Worm (Caenorhabditis elegans) whole organism, late embryonic: ENCODE results near the gene T27F7.12.

Source experiments
- ahr-1 ChIP-seq: sonication (generic microtip); optimal IDR thresholded peaks from 2 replicates; lab custom pipeline; 2016; ENCODE audit warnings: missing genetic modification characterization, missing compliant biosample characterization
- ceh-19 ChIP-seq: fragments of 200-800 bp; sonication (Bioruptor generic); optimal IDR thresholded peaks from 2 replicates; lab custom pipeline; 2018; ENCODE audit warnings: mild to moderate bottlenecking, missing genetic modification characterization, missing compliant biosample characterization
- ceh-2 ChIP-seq: sonication (generic microtip); optimal IDR thresholded peaks from 2 replicates; lab custom pipeline; 2016; ENCODE audit warnings: missing genotype, missing genetic modification characterization, missing compliant biosample characterization
- ceh-22 ChIP-seq: sonication (generic microtip); optimal IDR thresholded peaks from 2 replicates; lab custom pipeline; 2017; ENCODE audit warnings: missing biosample characterization, missing genetic modification characterization
- ceh-24 ChIP-seq: sonication (generic microtip); optimal IDR thresholded peaks from 2 replicates; lab custom pipeline; 2016; ENCODE audit warnings: mild to moderate bottlenecking, missing genetic modification characterization, missing compliant biosample characterization
- ceh-30 ChIP-seq: fragments of 150-350 bp; optimal IDR thresholded peaks from 2 replicates; lab custom pipeline; 2014; ENCODE audit warnings: missing biosample characterization, missing genetic modification characterization
- ceh-34 ChIP-seq: sonication (generic microtip); optimal IDR thresholded peaks from 2 replicates; lab custom pipeline; 2016; ENCODE audit warnings: mild to moderate bottlenecking, missing genetic modification characterization, missing compliant biosample characterization
- ceh-48 ChIP-seq: sonication (generic microtip); optimal IDR thresholded peaks from 2 replicates; lab custom pipeline; 2016; ENCODE audit warnings: missing genetic modification characterization, inconsistent platforms, missing compliant biosample characterization
- ceh-6 ChIP-seq: fragments of 200-800 bp; sonication (Bioruptor generic); optimal IDR thresholded peaks from 2 replicates; lab custom pipeline; 2018; ENCODE audit warnings: mild to moderate bottlenecking, missing genetic modification characterization, missing compliant biosample characterization
- dmd-4 ChIP-seq: sonication (generic microtip); optimal IDR thresholded peaks from 2 replicates; lab custom pipeline; 2016; ENCODE audit warnings: borderline replicate concordance, missing genetic modification characterization, missing compliant biosample characterization
- dve-1 ChIP-seq: sonication (generic microtip); optimal IDR thresholded peaks from 2 replicates; lab custom pipeline; 2017; ENCODE audit warnings: antibody characterized with exemption, mild to moderate bottlenecking, missing genetic modification characterization, missing compliant biosample characterization
- elt-2 ChIP-seq: sonication (generic microtip); optimal IDR thresholded peaks from 2 replicates; lab custom pipeline; 2016; ENCODE audit warnings: missing genetic modification reagents, missing genetic modification characterization, missing compliant biosample characterization
- gmeb-2 ChIP-seq: sonication (generic microtip); optimal IDR thresholded peaks from 2 replicates; lab custom pipeline; 2016; ENCODE audit warnings: missing genetic modification characterization, inconsistent platforms, missing compliant biosample characterization
- hlh-6 ChIP-seq: sonication (generic microtip); optimal IDR thresholded peaks from 2 replicates; lab custom pipeline; 2016; ENCODE audit warnings: missing genotype, missing genetic modification characterization, missing compliant biosample characterization
- lim-6 ChIP-seq: sonication (generic microtip); optimal IDR thresholded peaks from 2 replicates; lab custom pipeline; 2016; ENCODE audit warnings: missing genetic modification characterization, missing compliant biosample characterization
- mec-3 ChIP-seq: sonication (generic microtip); optimal IDR thresholded peaks from 2 replicates; lab custom pipeline; 2016; ENCODE audit warnings: borderline replicate concordance, missing genetic modification characterization, missing compliant biosample characterization
- nhr-11 ChIP-seq: fragments of 150-350 bp; optimal IDR thresholded peaks from 2 replicates; lab custom pipeline; 2014; ENCODE audit warnings: missing biosample characterization, missing genetic modification characterization
- nhr-232 ChIP-seq: sonication (generic microtip); optimal IDR thresholded peaks from 2 replicates; lab custom pipeline; 2016; ENCODE audit warnings: missing genetic modification characterization, missing compliant biosample characterization
- npax-4 ChIP-seq: sonication (generic microtip); optimal IDR thresholded peaks from 2 replicates; lab custom pipeline; 2016; ENCODE audit warnings: missing genetic modification characterization, missing compliant biosample characterization
- odd-2 ChIP-seq: sonication (generic microtip); optimal IDR thresholded peaks from 2 replicates; lab custom pipeline; 2017; ENCODE audit warnings: antibody characterized with exemption, mild to moderate bottlenecking, missing genetic modification characterization, missing compliant biosample characterization
- pag-3 ChIP-seq: sonication (generic microtip); optimal IDR thresholded peaks from 2 replicates; lab custom pipeline; 2016; ENCODE audit warnings: missing compliant biosample characterization, missing genetic modification characterization, borderline replicate concordance
- pat-9 ChIP-seq: fragments of 200-800 bp; sonication (Bioruptor generic); optimal IDR thresholded peaks from 2 replicates; lab custom pipeline; 2018; ENCODE audit warnings: mild to moderate bottlenecking, missing genetic modification characterization, moderate library complexity, missing compliant biosample characterization
- pqm-1 ChIP-seq: sonication (generic microtip); optimal IDR thresholded peaks from 2 replicates; lab custom pipeline; 2016; ENCODE audit warnings: missing genetic modification characterization, missing compliant biosample characterization
- pros-1 ChIP-seq: fragments of 150-350 bp; optimal IDR thresholded peaks from 2 replicates; lab custom pipeline; 2014; ENCODE audit warnings: missing biosample characterization, missing genetic modification reagents, missing genetic modification characterization
- ref-2 ChIP-seq: sonication (generic microtip); optimal IDR thresholded peaks from 2 replicates; lab custom pipeline; 2016; ENCODE audit warnings: missing genetic modification characterization, missing compliant biosample characterization
- sox-2 ChIP-seq: fragments of 200-800 bp; sonication (Bioruptor generic); IDR thresholded peaks from 2 replicates; pipeline ENCODE4 v1.3.6; 2022; ENCODE audit warnings: missing genetic modification reagents, missing genetic modification characterization, missing compliant biosample characterization
- sox-4 ChIP-seq: sonication (generic microtip); optimal IDR thresholded peaks from 2 replicates; lab custom pipeline; 2017; ENCODE audit warnings: mild to moderate bottlenecking, missing genetic modification characterization, inconsistent platforms, missing compliant biosample characterization
- tbx-7 ChIP-seq: sonication (generic microtip); optimal IDR thresholded peaks from 2 replicates; lab custom pipeline; 2016; ENCODE audit warnings: missing genotype, missing genetic modification characterization, missing compliant biosample characterization
- unc-3 ChIP-seq, 2 experiments: fragments of 200-800 bp in 1 of 2; sonication (Bioruptor generic) in 1 of 2; sonication (generic microtip) in 1 of 2; conservative IDR thresholded peaks in 1 of 2; optimal IDR thresholded peaks in 1 of 2; 2 replicates each; pipeline versions ENCODE4 v1.3.6 to Lab custom; 2016 to 2022; ENCODE audit warnings: missing compliant biosample characterization in 2 of 2, missing genetic modification characterization in 2 of 2, missing genetic modification reagents in 1 of 2
- unc-42 ChIP-seq: sonication (generic microtip); optimal IDR thresholded peaks from 2 replicates; lab custom pipeline; 2016; ENCODE audit warnings: missing genotype, missing genetic modification characterization, missing compliant biosample characterization
- unc-55 ChIP-seq: sonication (generic microtip); optimal IDR thresholded peaks from 2 replicates; lab custom pipeline; 2017; ENCODE audit warnings: missing biosample characterization, missing genetic modification reagents, missing genetic modification characterization
- unc-86 ChIP-seq: sonication (generic microtip); optimal IDR thresholded peaks from 2 replicates; lab custom pipeline; 2016; ENCODE audit warnings: missing genetic modification characterization, missing compliant biosample characterization
- ztf-16 ChIP-seq: sonication (generic microtip); optimal IDR thresholded peaks from 2 replicates; lab custom pipeline; 2017; ENCODE audit warnings: missing genetic modification characterization, missing compliant biosample characterization

Gene T27F7.12

ce11 chrII:4945695-4946094 lies 44.2 kb upstream of the T27F7.12 start, which contains the start of the genes gldi-11 and ZK546.2:
Gene gldi-11, minus strand, starts transcription at chrII:4945789.
Gene ZK546.2, plus strand, starts transcription at chrII:4946027.
- no peak for TF ChIP-seq gmeb-2 (tag; lab: Kevin White, UChicago)

DNA sequence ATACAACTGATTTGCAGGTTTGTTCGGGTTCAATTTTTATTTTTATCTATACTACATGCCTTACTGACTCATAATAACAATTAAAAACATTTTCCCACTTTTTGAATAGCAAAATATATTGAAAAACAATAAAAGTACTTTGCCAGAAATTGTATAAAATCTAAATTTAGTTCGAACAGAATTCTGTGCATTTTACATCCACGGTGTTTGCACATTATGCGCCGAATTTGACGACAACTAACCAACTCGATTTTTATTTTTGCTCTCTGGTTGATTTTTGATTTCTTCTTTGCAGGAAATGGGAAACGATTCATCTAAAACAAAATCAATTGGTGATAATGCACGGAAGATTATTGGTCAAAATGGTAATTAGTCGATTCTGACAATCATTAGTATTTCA lies 43.1 kb upstream of the T27F7.12 start:
- no peak for TF ChIP-seq ahr-1 (tag; lab: Kevin White, UChicago)
- TF ChIP-seq dmd-4 (tag; lab: Kevin White, UChicago): no peak
- no peak for TF ChIP-seq elt-2
- no peak for TF ChIP-seq lim-6 (tag; lab: Kevin White, UChicago)
- no peak for TF ChIP-seq tbx-7
- TF ChIP-seq dve-1 (tag; lab: Kevin White, UChicago): no peak

DNA sequence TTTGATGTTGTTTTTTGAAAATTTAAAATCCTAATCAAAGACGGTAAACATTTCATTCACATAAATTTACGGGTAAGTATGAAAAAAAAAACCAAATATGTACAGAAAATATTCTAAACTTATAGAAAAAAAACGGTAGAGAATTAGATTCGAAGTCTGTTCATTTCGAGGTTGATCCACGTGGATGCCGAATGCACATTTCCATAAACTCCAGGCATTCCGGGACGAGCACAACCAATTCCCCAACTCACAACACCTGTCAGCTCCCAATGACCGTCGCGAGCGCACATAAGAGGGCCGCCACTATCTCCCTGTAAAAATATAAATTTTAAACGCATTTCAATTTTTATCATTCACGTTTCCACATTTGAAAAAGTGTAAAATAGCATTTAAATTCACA lies 41.8 kb upstream of the T27F7.12 start:
- TF ChIP-seq ceh-2 (tag; lab: Kevin White, UChicago) (no peak), hlh-6 (tag; lab: Kevin White, UChicago) (no peak), pag-3 (tag; lab: Kevin White, UChicago) (no peak), odd-2 (tag; lab: Kevin White, UChicago) (no peak), unc-86 (tag; lab: Kevin White, UChicago) (no peak), sox-4 (tag; lab: Kevin White, UChicago) (no peak), ref-2 (tag; lab: Kevin White, UChicago) (no peak), dve-1 (tag; lab: Kevin White, UChicago) (no peak), gmeb-2 (tag; lab: Kevin White, UChicago) (no peak)
- TF ChIP-seq, all 69 proteins: peak for 0

ce11 chrII:4949380-4949950 lies 40.4 kb upstream of the T27F7.12 start, which contains the start of the genes try-1 and zyg-12:
Gene try-1, minus strand, starts transcription at chrII:4949527.
Gene zyg-12, plus strand, starts transcription at chrII:4949900.
- no peak for TF ChIP-seq ceh-24 (tag; lab: Kevin White, UChicago)
- no peak for TF ChIP-seq ceh-6 (GFP tag; lab: Kevin White, UChicago)
- no peak for TF ChIP-seq unc-42
- no peak for TF ChIP-seq nhr-232
- no peak for TF ChIP-seq sox-2 (GFP tag; lab: Robert Waterston, UW)
- TF ChIP-seq ceh-22 (tag; lab: Kevin White, UChicago): no peak
- TF ChIP-seq mec-3 (tag; lab: Kevin White, UChicago): no peak
- TF ChIP-seq sox-4 (tag; lab: Kevin White, UChicago): no peak
- TF ChIP-seq nhr-11: no peak
- TF ChIP-seq unc-86 (tag; lab: Kevin White, UChicago): no peak
- TF ChIP-seq pqm-1 (tag; lab: Kevin White, UChicago): no peak
- no peak for TF ChIP-seq unc-3 (GFP tag; conservative IDR thresholded peaks at IDR 0.05; lab: Robert Waterston, UW)
- no peak for TF ChIP-seq unc-3 (tag; optimal IDR thresholded peaks at IDR 0.05; lab: Kevin White, UChicago)
- no peak for TF ChIP-seq ceh-34
- no peak for TF ChIP-seq npax-4 (tag; lab: Kevin White, UChicago)

ce11 chrII:4953289-4953688 lies 36.6 kb upstream of the T27F7.12 start, which contains the start of gene ndx-3:
Gene ndx-3, plus strand, starts transcription at chrII:4953589.
- TF ChIP-seq unc-55 (GFP tag; lab: Kevin White, UChicago): no peak
- TF ChIP-seq ceh-30 (tag; lab: Kevin White, UChicago): no peak
- TF ChIP-seq ceh-19: no peak
- TF ChIP-seq ceh-48 (tag; lab: Kevin White, UChicago): no peak
- no peak for TF ChIP-seq ztf-16
- no peak for TF ChIP-seq ceh-2 (tag; lab: Kevin White, UChicago)
- TF ChIP-seq nhr-11: no peak
- TF ChIP-seq pat-9 (tag; lab: Kevin White, UChicago): no peak
- no peak for TF ChIP-seq sox-4 (tag; lab: Kevin White, UChicago)
- no peak for TF ChIP-seq pros-1 (tag; lab: Kevin White, UChicago)
